Worm (Caenorhabditis elegans) whole organism, late embryonic: ENCODE data around the gene acs-20.

ENCODE experiments used
- C38D4.7 ChIP-seq: fragments of 200-800 bp; sonication (Bioruptor generic); optimal IDR thresholded peaks from 2 replicates; lab custom pipeline; 2018; ENCODE audit warnings: mild to moderate bottlenecking, missing genetic modification characterization, moderate library complexity, missing compliant biosample characterization
- K02D7.2 ChIP-seq: sonication (generic microtip); optimal IDR thresholded peaks from 2 replicates; lab custom pipeline; 2017; ENCODE audit warnings: mild to moderate bottlenecking, missing genetic modification characterization, missing compliant biosample characterization
- T23F11.4 ChIP-seq: fragments of 200-800 bp; sonication (Bioruptor generic); optimal IDR thresholded peaks from 2 replicates; lab custom pipeline; 2018; ENCODE audit warnings: mild to moderate bottlenecking, missing genetic modification characterization, missing compliant biosample characterization
- Y22D7AL.16 ChIP-seq: sonication (generic microtip); optimal IDR thresholded peaks from 2 replicates; lab custom pipeline; 2016; ENCODE audit warnings: missing genetic modification characterization, missing compliant biosample characterization
- ama-1 ChIP-seq: fragments of 150-350 bp; optimal IDR thresholded peaks from 2 replicates; lab custom pipeline; 2014
- ceh-14 ChIP-seq: sonication (generic microtip); optimal IDR thresholded peaks from 2 replicates; lab custom pipeline; 2016; ENCODE audit warnings: missing genotype, missing genetic modification characterization, missing compliant biosample characterization
- ceh-18 ChIP-seq: sonication (generic microtip); optimal IDR thresholded peaks from 2 replicates; lab custom pipeline; 2016; ENCODE audit warnings: missing genetic modification characterization, missing compliant biosample characterization
- ceh-19 ChIP-seq: fragments of 200-800 bp; sonication (Bioruptor generic); optimal IDR thresholded peaks from 2 replicates; lab custom pipeline; 2018; ENCODE audit warnings: mild to moderate bottlenecking, missing genetic modification characterization, missing compliant biosample characterization
- ceh-2 ChIP-seq: sonication (generic microtip); optimal IDR thresholded peaks from 2 replicates; lab custom pipeline; 2016; ENCODE audit warnings: missing genotype, missing genetic modification characterization, missing compliant biosample characterization
- ceh-30 ChIP-seq: fragments of 150-350 bp; optimal IDR thresholded peaks from 2 replicates; lab custom pipeline; 2014; ENCODE audit warnings: missing biosample characterization, missing genetic modification characterization
- ceh-31 ChIP-seq: sonication (generic microtip); optimal IDR thresholded peaks from 2 replicates; lab custom pipeline; 2016; ENCODE audit warnings: missing genetic modification characterization, missing compliant biosample characterization
- ceh-34 ChIP-seq: sonication (generic microtip); optimal IDR thresholded peaks from 2 replicates; lab custom pipeline; 2016; ENCODE audit warnings: mild to moderate bottlenecking, missing genetic modification characterization, missing compliant biosample characterization
- ceh-45 ChIP-seq: fragments of 200-800 bp; sonication (Bioruptor generic); IDR thresholded peaks from 2 replicates; pipeline ENCODE4 v1.3.6; 2022; ENCODE audit warnings: missing genetic modification reagents, missing genetic modification characterization, missing compliant biosample characterization
- ceh-6 ChIP-seq: fragments of 200-800 bp; sonication (Bioruptor generic); optimal IDR thresholded peaks from 2 replicates; lab custom pipeline; 2018; ENCODE audit warnings: mild to moderate bottlenecking, missing genetic modification characterization, missing compliant biosample characterization
- ceh-9 ChIP-seq: sonication (generic microtip); optimal IDR thresholded peaks from 2 replicates; lab custom pipeline; 2016; ENCODE audit warnings: mild to moderate bottlenecking, missing genetic modification characterization, inconsistent platforms, missing compliant biosample characterization
- ets-4 ChIP-seq: sonication (generic microtip); optimal IDR thresholded peaks from 2 replicates; lab custom pipeline; 2016; ENCODE audit warnings: missing genetic modification characterization, missing compliant biosample characterization
- eyg-1 ChIP-seq: sonication (generic microtip); optimal IDR thresholded peaks from 2 replicates; lab custom pipeline; 2016; ENCODE audit warnings: missing genotype, missing genetic modification characterization, missing compliant biosample characterization
- fax-1 ChIP-seq: sonication (generic microtip); optimal IDR thresholded peaks from 2 replicates; lab custom pipeline; 2016; ENCODE audit warnings: missing genotype, missing genetic modification characterization, missing compliant biosample characterization
- gmeb-2 ChIP-seq: sonication (generic microtip); optimal IDR thresholded peaks from 2 replicates; lab custom pipeline; 2016; ENCODE audit warnings: missing genetic modification characterization, inconsistent platforms, missing compliant biosample characterization
- hlh-13 ChIP-seq: fragments of 200-800 bp; sonication (Bioruptor generic); optimal IDR thresholded peaks from 2 replicates; lab custom pipeline; 2018; ENCODE audit warnings: mild to moderate bottlenecking, missing genetic modification characterization, missing compliant biosample characterization
- hlh-30 ChIP-seq: sonication (generic microtip); optimal IDR thresholded peaks from 2 replicates; lab custom pipeline; 2017; ENCODE audit warnings: antibody characterized with exemption, missing genetic modification characterization, missing compliant biosample characterization; ENCODE audit not compliant: insufficient read depth
- hlh-8 ChIP-seq: sonication (generic microtip); optimal IDR thresholded peaks from 2 replicates; lab custom pipeline; 2016; ENCODE audit warnings: missing genotype, missing genetic modification characterization, missing compliant biosample characterization
- lim-6 ChIP-seq: sonication (generic microtip); optimal IDR thresholded peaks from 2 replicates; lab custom pipeline; 2016; ENCODE audit warnings: missing genetic modification characterization, missing compliant biosample characterization
- mec-3 ChIP-seq: sonication (generic microtip); optimal IDR thresholded peaks from 2 replicates; lab custom pipeline; 2016; ENCODE audit warnings: borderline replicate concordance, missing genetic modification characterization, missing compliant biosample characterization
- nfya-1 ChIP-seq: sonication (generic microtip); optimal IDR thresholded peaks from 2 replicates; lab custom pipeline; 2017; ENCODE audit warnings: missing genetic modification characterization, mild to moderate bottlenecking, missing compliant biosample characterization, antibody characterized with exemption, moderate library complexity
- nhr-232 ChIP-seq: sonication (generic microtip); optimal IDR thresholded peaks from 2 replicates; lab custom pipeline; 2016; ENCODE audit warnings: missing genetic modification characterization, missing compliant biosample characterization
- odd-2 ChIP-seq: sonication (generic microtip); optimal IDR thresholded peaks from 2 replicates; lab custom pipeline; 2017; ENCODE audit warnings: antibody characterized with exemption, mild to moderate bottlenecking, missing genetic modification characterization, missing compliant biosample characterization
- pag-3 ChIP-seq: sonication (generic microtip); optimal IDR thresholded peaks from 2 replicates; lab custom pipeline; 2016; ENCODE audit warnings: missing compliant biosample characterization, missing genetic modification characterization, borderline replicate concordance
- pat-9 ChIP-seq: fragments of 200-800 bp; sonication (Bioruptor generic); optimal IDR thresholded peaks from 2 replicates; lab custom pipeline; 2018; ENCODE audit warnings: mild to moderate bottlenecking, missing genetic modification characterization, moderate library complexity, missing compliant biosample characterization
- pha-4 ChIP-seq: fragments of 150-350 bp; optimal IDR thresholded peaks from 2 replicates; lab custom pipeline; 2018; ENCODE audit warnings: missing biosample characterization, missing genetic modification reagents, missing genetic modification characterization
- pqm-1 ChIP-seq: sonication (generic microtip); optimal IDR thresholded peaks from 2 replicates; lab custom pipeline; 2016; ENCODE audit warnings: missing genetic modification characterization, missing compliant biosample characterization
- ref-2 ChIP-seq: sonication (generic microtip); optimal IDR thresholded peaks from 2 replicates; lab custom pipeline; 2016; ENCODE audit warnings: missing genetic modification characterization, missing compliant biosample characterization
- rnt-1 ChIP-seq: sonication (generic microtip); optimal IDR thresholded peaks from 2 replicates; lab custom pipeline; 2016; ENCODE audit warnings: missing genetic modification characterization, missing compliant biosample characterization
- sdc-2 ChIP-seq: sonication (generic microtip); optimal IDR thresholded peaks from 2 replicates; lab custom pipeline; 2016; ENCODE audit warnings: missing genotype, missing genetic modification characterization, missing compliant biosample characterization
- sox-4 ChIP-seq: sonication (generic microtip); optimal IDR thresholded peaks from 2 replicates; lab custom pipeline; 2017; ENCODE audit warnings: mild to moderate bottlenecking, missing genetic modification characterization, inconsistent platforms, missing compliant biosample characterization
- syd-9 ChIP-seq: sonication (generic microtip); optimal IDR thresholded peaks from 2 replicates; lab custom pipeline; 2016; ENCODE audit warnings: mild to moderate bottlenecking, missing genetic modification characterization, moderate library complexity, missing compliant biosample characterization
- tbx-2 ChIP-seq: sonication (generic microtip); optimal IDR thresholded peaks from 2 replicates; lab custom pipeline; 2016; ENCODE audit warnings: missing genetic modification characterization, missing compliant biosample characterization
- tbx-7 ChIP-seq: sonication (generic microtip); optimal IDR thresholded peaks from 2 replicates; lab custom pipeline; 2016; ENCODE audit warnings: missing genotype, missing genetic modification characterization, missing compliant biosample characterization
- ttx-3 ChIP-seq: sonication (generic microtip); optimal IDR thresholded peaks from 2 replicates; lab custom pipeline; 2016; ENCODE audit warnings: missing genetic modification reagents, missing genetic modification characterization, missing compliant biosample characterization
- unc-3 ChIP-seq, 2 experiments: fragments of 200-800 bp in 1 of 2; sonication (Bioruptor generic) in 1 of 2; sonication (generic microtip) in 1 of 2; conservative IDR thresholded peaks in 1 of 2; optimal IDR thresholded peaks in 1 of 2; 2 replicates each; pipeline versions ENCODE4 v1.3.6 to Lab custom; 2016 to 2022; ENCODE audit warnings: missing compliant biosample characterization in 2 of 2, missing genetic modification characterization in 2 of 2, missing genetic modification reagents in 1 of 2
- unc-42 ChIP-seq: sonication (generic microtip); optimal IDR thresholded peaks from 2 replicates; lab custom pipeline; 2016; ENCODE audit warnings: missing genotype, missing genetic modification characterization, missing compliant biosample characterization
- unc-55 ChIP-seq: sonication (generic microtip); optimal IDR thresholded peaks from 2 replicates; lab custom pipeline; 2017; ENCODE audit warnings: missing biosample characterization, missing genetic modification reagents, missing genetic modification characterization
- zip-5 ChIP-seq: sonication (generic microtip); optimal IDR thresholded peaks from 2 replicates; lab custom pipeline; 2016; ENCODE audit warnings: missing genetic modification characterization, missing compliant biosample characterization
- ztf-16 ChIP-seq: sonication (generic microtip); optimal IDR thresholded peaks from 2 replicates; lab custom pipeline; 2017; ENCODE audit warnings: missing genetic modification characterization, missing compliant biosample characterization

The acs-20 gene

DNA sequence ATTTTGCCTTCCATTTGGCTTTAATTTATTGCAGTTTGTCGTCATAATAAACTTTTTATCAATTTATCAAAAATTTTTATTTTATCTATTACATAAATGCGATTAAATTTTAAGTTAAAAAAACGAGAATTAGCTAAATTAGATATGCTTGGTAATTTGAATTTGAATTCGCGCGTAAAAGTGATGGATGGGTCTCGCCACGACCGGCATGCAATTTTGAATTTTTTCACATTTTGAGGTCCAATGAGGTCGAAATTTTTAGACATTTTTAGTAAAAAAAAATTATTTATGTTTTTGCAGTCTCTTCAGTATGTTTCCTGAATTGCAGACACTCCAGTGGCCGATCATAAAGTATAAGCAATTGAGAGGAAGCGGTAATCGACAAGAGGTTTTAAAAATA lies 10.1 kb upstream of the acs-20 start, which contains the start of gene dsb-1:
TSS of gene dsb-1 (plus strand) at position 301 of the 400 bp plus-strand sequence.
- TF ChIP-seq ceh-45 (no peak), hlh-13 (GFP tag; lab: Kevin White, UChicago) (no peak), ceh-14 (tag; lab: Kevin White, UChicago) (no peak), unc-55 (GFP tag; lab: Kevin White, UChicago) (no peak), nfya-1 (no peak), pha-4 (tag; lab: Kevin White, UChicago) (no peak), ceh-31 (tag; lab: Kevin White, UChicago) (no peak), K02D7.2 (tag; lab: Kevin White, UChicago) (no peak), unc-42 (tag; lab: Kevin White, UChicago) (no peak), sox-4 (no peak), ceh-6 (no peak), fax-1 (tag; lab: Kevin White, UChicago) (no peak), rnt-1 (tag; lab: Kevin White, UChicago) (no peak), tbx-2 (tag; lab: Kevin White, UChicago) (no peak), C38D4.7 (GFP tag; lab: Kevin White, UChicago) (no peak), eyg-1 (tag; lab: Kevin White, UChicago) (no peak)

DNA sequence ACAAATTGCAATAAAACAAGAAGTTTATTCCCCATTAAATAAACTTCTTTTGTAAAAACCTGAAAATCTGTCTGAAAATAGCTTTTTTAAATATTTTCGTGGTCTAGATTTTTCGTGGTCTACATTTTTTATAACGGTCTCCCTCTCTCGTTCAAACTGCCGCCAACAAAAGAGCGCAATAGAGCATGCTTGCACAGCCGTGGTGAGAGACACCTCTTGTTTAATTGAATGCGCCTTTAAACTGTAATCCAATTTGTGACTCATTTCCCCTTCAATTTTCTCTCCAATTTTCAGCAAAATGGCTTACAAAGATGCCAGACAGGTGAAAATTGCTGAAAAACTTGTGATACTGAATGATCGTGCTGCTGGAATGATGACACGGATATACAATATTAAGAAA lies 5.6 kb upstream of the acs-20 start, which contains the start of gene gex-3:
TSS of gene gex-3 (plus strand) at position 295 of the 400 bp plus-strand sequence.
- no peak for TF ChIP-seq unc-3 (GFP tag; conservative IDR thresholded peaks at IDR 0.05; lab: Robert Waterston, UW)
- TF ChIP-seq unc-3 (tag; optimal IDR thresholded peaks at IDR 0.05; lab: Kevin White, UChicago) = peak; percentile 6
- TF ChIP-seq lim-6 (tag; lab: Kevin White, UChicago) = no peak
- no peak for TF ChIP-seq zip-5 (tag; lab: Kevin White, UChicago)
- peak; percentile 47 for TF ChIP-seq ceh-18 (tag; lab: Kevin White, UChicago)
- TF ChIP-seq ceh-30 = no peak
- peak; percentile 58 for TF ChIP-seq unc-55 (GFP tag; lab: Kevin White, UChicago)
- no peak for TF ChIP-seq ama-1
- peak; percentile 100 for TF ChIP-seq unc-42 (tag; lab: Kevin White, UChicago)
- peak; percentile 9 for TF ChIP-seq ceh-34 (tag; lab: Kevin White, UChicago)
- peak; percentile 61 for TF ChIP-seq nfya-1
- TF ChIP-seq rnt-1 (tag; lab: Kevin White, UChicago) = peak; percentile 19
- no peak for TF ChIP-seq pag-3 (tag; lab: Kevin White, UChicago)
- TF ChIP-seq tbx-7 (tag; lab: Kevin White, UChicago) = no peak
- no peak for TF ChIP-seq Y22D7AL.16 (tag; lab: Kevin White, UChicago)
- no peak for TF ChIP-seq ceh-6
- peak; percentile 33 for TF ChIP-seq ceh-2 (tag; lab: Kevin White, UChicago)
- TF ChIP-seq hlh-30 (tag; lab: Kevin White, UChicago) = peak; percentile 32
- TF ChIP-seq ets-4 (tag; lab: Kevin White, UChicago) = no peak
- TF ChIP-seq ceh-31 (tag; lab: Kevin White, UChicago) = peak; percentile 81
- TF ChIP-seq ref-2 (tag; lab: Kevin White, UChicago) = peak; percentile 32
- TF ChIP-seq tbx-2 (tag; lab: Kevin White, UChicago) = peak; percentile 34
- TF ChIP-seq pat-9 = no peak
- TF ChIP-seq hlh-8 = no peak

DNA sequence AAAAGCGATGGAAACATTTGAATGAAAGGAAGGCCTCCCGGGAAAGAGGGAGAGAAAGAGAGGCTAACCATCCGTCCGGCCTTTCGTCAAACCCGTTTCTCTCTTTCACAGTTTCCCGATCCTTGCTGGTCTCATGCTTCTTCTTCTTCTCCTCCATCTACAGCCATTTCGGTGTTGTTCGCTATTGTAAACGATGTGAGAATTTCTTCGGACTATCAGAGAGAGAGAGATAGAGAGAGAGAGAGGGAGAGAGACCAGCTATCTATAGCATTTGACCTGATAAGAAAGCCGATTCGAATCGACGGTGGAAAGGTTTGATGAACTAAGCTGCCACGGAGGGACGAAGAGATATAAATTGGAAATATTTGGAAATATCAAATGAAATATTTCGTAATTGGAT lies 4.9 kb upstream of the acs-20 start:
- TF ChIP-seq ceh-9 (tag; lab: Kevin White, UChicago) (no peak), pqm-1 (no peak), pha-4 (tag; lab: Kevin White, UChicago) (no peak), mec-3 (tag; lab: Kevin White, UChicago) (no peak), T23F11.4 (GFP tag; lab: Kevin White, UChicago) (no peak), sdc-2 (tag; lab: Kevin White, UChicago) (no peak), nhr-232 (no peak), syd-9 (tag; lab: Kevin White, UChicago) (no peak), ztf-16 (tag; lab: Kevin White, UChicago) (no peak), ceh-14 (tag; lab: Kevin White, UChicago) (no peak), ceh-2 (tag; lab: Kevin White, UChicago) (no peak), ttx-3 (no peak), unc-55 (GFP tag; lab: Kevin White, UChicago) (no peak), rnt-1 (tag; lab: Kevin White, UChicago) (no peak), ceh-19 (GFP tag; lab: Kevin White, UChicago) (no peak), hlh-8 (no peak), Y22D7AL.16 (tag; lab: Kevin White, UChicago) (no peak), gmeb-2 (tag; lab: Kevin White, UChicago) (no peak), odd-2 (tag; lab: Kevin White, UChicago) (no peak)
